Worm (Caenorhabditis elegans) whole organism, mixed stage, embryonic: Measurements from ENCODE around the gene R07E3.4.

Experiments used
- M03D4.4 ChIP-seq: sonication (generic microtip); optimal IDR thresholded peaks from 2 replicates; lab custom pipeline; 2017; ENCODE audit warnings: mild to moderate bottlenecking, missing genetic modification characterization, missing compliant biosample characterization
- bed-3 ChIP-seq: fragments of 200-800 bp; sonication (Bioruptor generic); optimal IDR thresholded peaks from 3 replicates; lab custom pipeline; 2018; ENCODE audit warnings: mild to moderate bottlenecking, missing genetic modification characterization, moderate library complexity, missing compliant biosample characterization
- blmp-1 ChIP-seq: fragments of 150-350 bp; optimal IDR thresholded peaks from 2 replicates; lab custom pipeline; 2014; ENCODE audit warnings: missing biosample characterization, missing genetic modification characterization
- ceh-39 ChIP-seq: fragments of 150-350 bp; optimal IDR thresholded peaks from 2 replicates; lab custom pipeline; 2014; ENCODE audit warnings: missing biosample characterization, missing genetic modification characterization
- ces-1 ChIP-seq: fragments of 150-350 bp; optimal IDR thresholded peaks from 2 replicates; lab custom pipeline; 2014; ENCODE audit warnings: missing biosample characterization, missing genetic modification reagents, missing genetic modification characterization
- drap-1 ChIP-seq: fragments of 200-800 bp; sonication (Bioruptor generic); optimal IDR thresholded peaks from 3 replicates; lab custom pipeline; 2018; ENCODE audit warnings: mild to moderate bottlenecking, missing genetic modification characterization, missing compliant biosample characterization
- elt-1 ChIP-seq: sonication (generic microtip); optimal IDR thresholded peaks from 2 replicates; lab custom pipeline; 2017; ENCODE audit warnings: missing genetic modification characterization, mild to moderate bottlenecking, missing compliant biosample characterization, antibody characterized with exemption, moderate library complexity, borderline replicate concordance; ENCODE audit not compliant: insufficient read depth
- elt-3 ChIP-seq: fragments of 150-350 bp; optimal IDR thresholded peaks from 2 replicates; lab custom pipeline; 2014; ENCODE audit warnings: missing biosample characterization, missing genetic modification characterization
- ham-2 ChIP-seq: fragments of 200-800 bp; sonication (Bioruptor generic); optimal IDR thresholded peaks from 2 replicates; lab custom pipeline; 2018; ENCODE audit warnings: mild to moderate bottlenecking, missing genetic modification characterization, missing compliant biosample characterization
- hlh-1 ChIP-seq: fragments of 150-350 bp; optimal IDR thresholded peaks from 2 replicates; lab custom pipeline; 2014; ENCODE audit warnings: missing biosample characterization, missing genetic modification reagents, missing genetic modification characterization
- lin-13 ChIP-seq: fragments of 150-350 bp; optimal IDR thresholded peaks from 2 replicates; lab custom pipeline; 2014; ENCODE audit warnings: missing biosample characterization, missing genetic modification characterization
- lin-32 ChIP-seq: fragments of 200-800 bp; sonication (Bioruptor generic); optimal IDR thresholded peaks from 2 replicates; lab custom pipeline; 2018; ENCODE audit warnings: mild to moderate bottlenecking, missing genetic modification characterization, missing compliant biosample characterization
- lsy-2 ChIP-seq: fragments of 150-350 bp; optimal IDR thresholded peaks from 2 replicates; lab custom pipeline; 2014; ENCODE audit warnings: missing biosample characterization, missing genetic modification characterization
- mab-5 ChIP-seq: fragments of 150-350 bp; optimal IDR thresholded peaks from 2 replicates; lab custom pipeline; 2014; ENCODE audit warnings: missing biosample characterization, missing genetic modification characterization
- mep-1 ChIP-seq: fragments of 150-350 bp; optimal IDR thresholded peaks from 2 replicates; lab custom pipeline; 2017; ENCODE audit warnings: missing biosample characterization, missing genetic modification reagents, missing genetic modification characterization, inconsistent platforms
- mls-2 ChIP-seq: sonication (generic microtip); optimal IDR thresholded peaks from 2 replicates; lab custom pipeline; 2016; ENCODE audit warnings: mild to moderate bottlenecking, missing genetic modification characterization, moderate library complexity, missing compliant biosample characterization
- nhr-12 ChIP-seq: fragments of 150-350 bp; optimal IDR thresholded peaks from 2 replicates; lab custom pipeline; 2014; ENCODE audit warnings: missing biosample characterization, missing genetic modification characterization
- nhr-2 ChIP-seq: fragments of 150-350 bp; optimal IDR thresholded peaks from 2 replicates; lab custom pipeline; 2014; ENCODE audit warnings: missing biosample characterization, missing genetic modification characterization
- nhr-237 ChIP-seq: fragments of 150-350 bp; optimal IDR thresholded peaks from 2 replicates; lab custom pipeline; 2014; ENCODE audit warnings: missing biosample characterization, missing genetic modification characterization
- nhr-28 ChIP-seq: fragments of 150-350 bp; optimal IDR thresholded peaks from 2 replicates; lab custom pipeline; 2014; ENCODE audit warnings: missing biosample characterization, missing genetic modification characterization
- nhr-76 ChIP-seq: sonication (generic microtip); optimal IDR thresholded peaks from 2 replicates; lab custom pipeline; 2017; ENCODE audit warnings: missing biosample characterization, missing genetic modification characterization
- pha-4 ChIP-seq: fragments of 150-350 bp; optimal IDR thresholded peaks from 2 replicates; lab custom pipeline; 2018; ENCODE audit warnings: missing biosample characterization, missing genetic modification reagents, missing genetic modification characterization
- sem-2 ChIP-seq: fragments of 200-800 bp; sonication (Bioruptor generic); optimal IDR thresholded peaks from 2 replicates; lab custom pipeline; 2018; ENCODE audit warnings: mild to moderate bottlenecking, missing genetic modification characterization, missing compliant biosample characterization
- snpc-4 ChIP-seq: fragments of 150-350 bp; optimal IDR thresholded peaks from 2 replicates; lab custom pipeline; 2014; ENCODE audit warnings: missing biosample characterization, missing genetic modification characterization
- sptf-1 ChIP-seq: sonication (generic microtip); optimal IDR thresholded peaks from 2 replicates; lab custom pipeline; 2017; ENCODE audit warnings: mild to moderate bottlenecking, missing genetic modification characterization, moderate library complexity, missing compliant biosample characterization
- tbx-8 ChIP-seq: fragments of 200-800 bp; sonication (Bioruptor generic); optimal IDR thresholded peaks from 2 replicates; lab custom pipeline; 2018; ENCODE audit warnings: mild to moderate bottlenecking, missing genetic modification characterization, moderate library complexity, missing compliant biosample characterization
- unc-39 ChIP-seq: fragments of 150-350 bp; optimal IDR thresholded peaks from 2 replicates; lab custom pipeline; 2014; ENCODE audit warnings: missing biosample characterization, missing genetic modification characterization
- unc-62 ChIP-seq: fragments of 150-350 bp; optimal IDR thresholded peaks from 2 replicates; lab custom pipeline; 2014; ENCODE audit warnings: missing biosample characterization, missing genetic modification reagents, missing genetic modification characterization
- zip-8 ChIP-seq: fragments of 150-350 bp; optimal IDR thresholded peaks from 2 replicates; lab custom pipeline; 2014; ENCODE audit warnings: missing biosample characterization, missing genetic modification characterization
- ztf-11 ChIP-seq: fragments of 150-350 bp; optimal IDR thresholded peaks from 2 replicates; lab custom pipeline; 2014; ENCODE audit warnings: missing biosample characterization, missing genetic modification characterization

R07E3.4 gene

ce11 chrX:10318437-10318836 is 14.7 kb downstream of the R07E3.4 start:
- no peak for TF ChIP-seq lsy-2 (tag; lab: Kevin White, UChicago)
- peak; percentile 39 for TF ChIP-seq ham-2 (GFP tag; lab: Kevin White, UChicago)
- peak; percentile 27 for TF ChIP-seq elt-1

DNA sequence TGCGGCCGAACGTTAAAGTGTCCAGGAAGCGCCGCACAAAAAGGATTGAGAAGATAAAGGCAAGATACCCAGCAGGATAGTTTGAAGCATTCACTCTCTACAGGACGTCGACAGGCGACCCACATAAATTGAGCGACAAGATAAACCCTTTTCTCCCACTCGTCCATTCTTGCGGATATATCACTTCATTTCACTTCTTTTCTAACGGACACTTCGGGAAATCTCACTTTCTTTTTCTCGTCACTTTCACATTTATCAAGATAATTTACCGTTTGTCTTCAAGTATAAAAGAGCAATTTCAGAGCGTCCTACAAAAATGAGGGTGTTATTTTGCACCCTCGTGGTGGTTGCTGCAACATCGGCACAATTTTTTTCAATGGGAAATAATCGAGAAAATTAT is 15.6 kb downstream of the R07E3.4 start, which contains the start of gene R07E3.6:
TSS of gene R07E3.6 (plus strand) at position 158 of the 400 bp plus-strand sequence.
- TF ChIP-seq tbx-8 (GFP tag; lab: Kevin White, UChicago) (no peak), nhr-237 (tag; lab: Kevin White, UChicago) (no peak), snpc-4 (tag; lab: Kevin White, UChicago) (no peak), lsy-2 (tag; lab: Kevin White, UChicago) (no peak), nhr-76 (tag; lab: Kevin White, UChicago) (no peak), hlh-1 (no peak), unc-62 (GFP tag; lab: Kevin White, UChicago) (peak; percentile 54), mep-1 (tag; lab: Kevin White, UChicago) (no peak), blmp-1 (tag; lab: Kevin White, UChicago) (peak; percentile 88), elt-1 (peak; percentile 27)

- TF ChIP-seq elt-3 (tag; lab: Kevin White, UChicago) (no peak), lsy-2 (tag; lab: Kevin White, UChicago) (no peak), drap-1 (GFP tag; lab: Kevin White, UChicago) (no peak), elt-1 (no peak), mep-1 (tag; lab: Kevin White, UChicago) (no peak), lin-32 (GFP tag; lab: Kevin White, UChicago) (no peak), pha-4 (no peak), unc-39 (tag; lab: Kevin White, UChicago) (no peak), mls-2 (tag; lab: Kevin White, UChicago) (no peak), tbx-8 (GFP tag; lab: Kevin White, UChicago) (no peak), nhr-76 (tag; lab: Kevin White, UChicago) (no peak), unc-62 (GFP tag; lab: Kevin White, UChicago) (no peak), ham-2 (GFP tag; lab: Kevin White, UChicago) (no peak), nhr-12 (tag; lab: Kevin White, UChicago) (no peak), ces-1 (no peak), snpc-4 (tag; lab: Kevin White, UChicago) (no peak), ztf-11 (tag; lab: Kevin White, UChicago) (no peak)
These were observed 17.2 kb downstream of the R07E3.4 start, which contains the start of gene F41E7.9 for ce11 chrX:10315905-10316304. Gene F41E7.9 (minus strand): TSS chrX:10316005.

DNA sequence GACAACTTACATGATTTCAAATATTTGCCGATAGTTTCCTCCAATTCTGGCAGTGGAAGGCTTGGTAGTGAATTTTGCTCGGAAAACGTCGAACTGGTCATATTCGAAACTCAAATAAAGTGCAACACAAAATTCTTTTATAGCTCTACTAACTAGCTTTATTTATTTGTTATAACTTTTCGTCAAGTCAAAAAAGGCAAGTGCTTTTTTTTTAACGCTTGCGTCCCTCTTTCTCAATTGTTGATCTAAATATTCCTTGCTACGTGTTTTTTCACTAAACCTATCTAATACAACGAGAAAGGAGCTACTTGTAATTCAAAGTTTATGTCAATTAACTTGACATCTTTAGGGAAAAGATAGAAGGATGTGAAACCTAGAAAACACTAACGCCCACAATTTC is 22.8 kb downstream of the R07E3.4 start, which contains the start of gene F41E7.6:
TSS of gene F41E7.6 (minus strand) at position 101 of the 400 bp plus-strand sequence.
- no peak for TF ChIP-seq elt-1
- TF ChIP-seq lin-32 (GFP tag; lab: Kevin White, UChicago), result no peak
- no peak for TF ChIP-seq lin-13 (tag; lab: Kevin White, UChicago)
- TF ChIP-seq mep-1 (tag; lab: Kevin White, UChicago), result no peak
- TF ChIP-seq drap-1 (GFP tag; lab: Kevin White, UChicago), result no peak
- no peak for TF ChIP-seq ztf-11 (tag; lab: Kevin White, UChicago)
- TF ChIP-seq mab-5, result no peak
- no peak for TF ChIP-seq nhr-28 (tag; lab: Kevin White, UChicago)
- no peak for TF ChIP-seq nhr-12 (tag; lab: Kevin White, UChicago)

- TF ChIP-seq mls-2 (tag; lab: Kevin White, UChicago), result no peak
- no peak for TF ChIP-seq ceh-39 (tag; lab: Kevin White, UChicago)
- no peak for TF ChIP-seq ces-1
- no peak for TF ChIP-seq lin-32 (GFP tag; lab: Kevin White, UChicago)
- no peak for TF ChIP-seq M03D4.4
- no peak for TF ChIP-seq zip-8 (tag; lab: Kevin White, UChicago)
- TF ChIP-seq pha-4, result no peak
- TF ChIP-seq hlh-1, result no peak
- TF ChIP-seq bed-3, result no peak
- no peak for TF ChIP-seq nhr-2 (tag; lab: Kevin White, UChicago)
- TF ChIP-seq lsy-2 (tag; lab: Kevin White, UChicago), result no peak
- TF ChIP-seq elt-1, result no peak
- no peak for TF ChIP-seq sem-2 (GFP tag; lab: Kevin White, UChicago)
- TF ChIP-seq sptf-1 (tag; lab: Kevin White, UChicago), result no peak
- TF ChIP-seq ham-2 (GFP tag; lab: Kevin White, UChicago), result no peak
- TF ChIP-seq tbx-8 (GFP tag; lab: Kevin White, UChicago), result no peak
These were observed 25.7 kb downstream of the R07E3.4 start, which contains the start of gene F41E7.7 for ce11 chrX:10307495-10307894. Gene F41E7.7 (plus strand): TSS chrX:10307795.
